Fruit fly (Drosophila melanogaster) whole organism, adult: ENCODE data around the gene CG32643.

Source experiments
- CG11617 ChIP-seq: fragments of 200-800 bp; sonication (Bioruptor generic); optimal IDR thresholded peaks from 2 replicates; lab custom pipeline; 2017; ENCODE audit warnings: mild to moderate bottlenecking, missing biosample characterization, missing genetic modification reagents, missing genetic modification characterization
- CG12768 ChIP-seq: fragments of 200-800 bp; sonication (Bioruptor generic); optimal IDR thresholded peaks from 2 replicates; lab custom pipeline; 2017; ENCODE audit warnings: missing biosample characterization, missing genetic modification characterization, mild to moderate bottlenecking, moderate library complexity, missing genetic modification reagents
- CG14711 ChIP-seq: fragments of 200-800 bp; sonication (Bioruptor generic); optimal IDR thresholded peaks from 2 replicates; lab custom pipeline; 2018; ENCODE audit warnings: missing biosample characterization, mild to moderate bottlenecking, missing genetic modification characterization, moderate library complexity
- CG1620 ChIP-seq: fragments of 200-800 bp; sonication (Bioruptor generic); optimal IDR thresholded peaks from 2 replicates; lab custom pipeline; 2016; ENCODE audit warnings: missing biosample characterization, missing genetic modification characterization
- CG33017 ChIP-seq: fragments of 200-800 bp; sonication (Bioruptor generic); optimal IDR thresholded peaks from 2 replicates; lab custom pipeline; 2018; ENCODE audit warnings: missing biosample characterization, mild to moderate bottlenecking, missing genetic modification characterization, moderate library complexity
- CG7045 ChIP-seq: fragments of 200-800 bp; sonication (Bioruptor generic); optimal IDR thresholded peaks from 2 replicates; lab custom pipeline; 2017; ENCODE audit warnings: missing biosample characterization, mild to moderate bottlenecking, missing genetic modification characterization
- CG7101 ChIP-seq: fragments of 200-800 bp; sonication (Bioruptor generic); optimal IDR thresholded peaks from 2 replicates; lab custom pipeline; 2018; ENCODE audit warnings: missing biosample characterization, mild to moderate bottlenecking, missing genetic modification characterization, moderate library complexity
- Clk ChIP-seq: fragments of 200-800 bp; sonication (Bioruptor generic); optimal IDR thresholded peaks from 2 replicates; lab custom pipeline; 2017; ENCODE audit warnings: missing biosample characterization, missing genetic modification characterization
- Hr96 ChIP-seq: fragments of 200-800 bp; sonication (Bioruptor generic); optimal IDR thresholded peaks from 2 replicates; lab custom pipeline; 2016; ENCODE audit warnings: missing biosample characterization, missing genetic modification characterization
- Mnt ChIP-seq: fragments of 200-800 bp; sonication (Bioruptor generic); optimal IDR thresholded peaks from 2 replicates; lab custom pipeline; 2016; ENCODE audit warnings: missing biosample characterization, mild to moderate bottlenecking, missing genetic modification characterization
- bab1 ChIP-seq: fragments of 200-800 bp; sonication (Bioruptor generic); optimal IDR thresholded peaks from 3 replicates; lab custom pipeline; 2019; ENCODE audit warnings: missing biosample characterization, mild to moderate bottlenecking, missing genetic modification characterization, moderate library complexity
- cnc ChIP-seq, 2 experiments: fragments of >200 bp; optimal IDR thresholded peaks; 2 replicates each; lab custom pipeline; 2017
- kay ChIP-seq: fragments of 200-800 bp; sonication (Bioruptor generic); peaks from one replicate; lab custom pipeline; 2016; ENCODE audit warnings: missing biosample characterization, missing genetic modification characterization, borderline replicate concordance
- ovo ChIP-seq: fragments of 200-800 bp; sonication (Bioruptor generic); optimal IDR thresholded peaks from 2 replicates; lab custom pipeline; 2016; ENCODE audit warnings: missing biosample characterization, missing genetic modification characterization
- pad ChIP-seq: fragments of 200-800 bp; sonication (Bioruptor generic); optimal IDR thresholded peaks from 3 replicates; lab custom pipeline; 2017; ENCODE audit warnings: missing biosample characterization, missing genetic modification characterization, mild to moderate bottlenecking, moderate library complexity, missing genetic modification reagents
- tj ChIP-seq: fragments of 200-800 bp; sonication (Bioruptor generic); optimal IDR thresholded peaks from 3 replicates; lab custom pipeline; 2017; ENCODE audit warnings: missing biosample characterization, mild to moderate bottlenecking, missing genetic modification characterization, moderate library complexity
- toe ChIP-seq: fragments of 200-800 bp; sonication (Bioruptor generic); optimal IDR thresholded peaks from 2 replicates; lab custom pipeline; 2016; ENCODE audit warnings: missing biosample characterization, missing genetic modification characterization

CG32643 gene

DNA sequence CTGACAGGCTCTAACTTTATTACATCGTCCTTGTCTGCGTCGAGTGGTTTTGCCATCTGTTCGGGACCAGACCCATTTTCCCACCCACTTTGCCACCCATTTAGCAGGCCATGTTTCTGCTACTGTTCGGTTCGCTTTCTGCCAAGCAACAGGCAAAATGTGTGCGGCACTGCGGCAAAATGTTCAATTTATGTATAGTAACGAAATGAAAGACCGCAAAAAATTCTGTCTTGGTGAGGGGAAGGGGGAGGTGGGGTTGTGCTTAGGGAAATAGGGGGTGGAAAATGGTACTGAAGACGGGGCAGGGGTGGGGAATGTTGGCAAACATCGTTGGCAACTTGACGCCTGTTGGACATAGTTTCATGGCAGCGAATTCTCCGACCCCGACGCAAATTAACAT lies 28.0 kb downstream of the CG32643 start:
- TF ChIP-seq pad (GFP tag; lab: Kevin White, UChicago) (no peak), kay (GFP tag; lab: Kevin White, UChicago) (no peak), CG7045 (no peak), cnc (optimal IDR thresholded peaks at IDR 0.05; lab: Kevin White, UChicago) (no peak), CG12768 (GFP tag; lab: Kevin White, UChicago) (no peak), toe (GFP tag; lab: Kevin White, UChicago) (no peak), CG14711 (no peak), CG1620 (no peak), bab1 (GFP tag; lab: Kevin White, UChicago) (no peak), Hr96 (no peak)

DNA sequence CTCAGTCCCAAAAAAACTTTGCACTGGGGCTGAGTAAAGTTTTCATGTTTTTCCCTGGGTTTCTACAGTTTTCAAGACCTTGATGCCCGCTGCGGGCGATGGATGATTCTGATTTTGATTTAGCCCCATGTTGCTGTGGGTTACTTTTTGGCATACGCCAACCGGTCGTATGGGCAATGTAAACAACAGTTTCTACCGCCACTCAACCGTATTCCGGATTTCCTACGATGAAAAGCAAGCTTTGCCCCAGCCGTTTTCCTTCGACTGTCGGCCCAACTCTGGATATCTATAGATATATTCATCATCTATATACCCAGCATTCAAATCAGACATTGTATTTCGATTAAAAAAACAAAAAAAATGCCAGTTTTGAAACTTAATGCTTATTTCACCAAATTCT lies 37.6 kb downstream of the CG32643 start, which contains the start of gene CG2209:
Gene CG2209, plus strand, starts transcription at position 301 of the 400 bp plus-strand sequence.
- TF ChIP-seq CG12768 (GFP tag; lab: Kevin White, UChicago) (no peak), bab1 (GFP tag; lab: Kevin White, UChicago) (no peak), tj (GFP tag; lab: Kevin White, UChicago) (no peak), CG11617 (no peak), ovo (GFP tag; lab: Kevin White, UChicago) (no peak), cnc (optimal IDR thresholded peaks at IDR 0.05; lab: Kevin White, UChicago) (no peak), Mnt (GFP tag; lab: Kevin White, UChicago) (no peak)

DNA sequence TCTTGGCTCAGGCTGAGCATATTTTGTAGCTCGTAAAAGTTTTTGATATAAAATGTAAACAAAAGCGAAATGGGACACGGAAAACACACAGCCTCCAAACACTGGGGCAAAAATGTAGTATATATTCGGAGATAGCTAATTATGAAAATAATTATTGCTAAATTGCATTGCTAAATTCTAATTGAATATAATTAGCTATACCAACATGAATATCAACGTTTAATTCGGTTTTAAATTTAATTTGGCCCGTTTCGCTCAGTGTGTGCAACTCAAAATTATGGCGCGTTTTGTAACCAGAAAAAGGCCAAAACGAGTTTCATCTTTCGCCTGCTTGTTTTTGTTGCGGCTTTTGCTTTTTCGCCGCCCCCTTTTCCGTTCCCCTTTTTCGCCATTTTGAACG lies 39.5 kb downstream of the CG32643 start:
- no peak for TF ChIP-seq bab1 (GFP tag; lab: Kevin White, UChicago)
- TF ChIP-seq CG7101 (tag; lab: Kevin White, UChicago) = no peak
- TF ChIP-seq toe (GFP tag; lab: Kevin White, UChicago) = no peak
- no peak for TF ChIP-seq CG33017 (tag; lab: Kevin White, UChicago)
- TF ChIP-seq CG1620 = no peak
- no peak for TF ChIP-seq pad (GFP tag; lab: Kevin White, UChicago)
- TF ChIP-seq CG11617 = no peak
- TF ChIP-seq Clk = no peak
- TF ChIP-seq CG12768 (GFP tag; lab: Kevin White, UChicago) = no peak
